Worm (Caenorhabditis elegans): ENCODE measurements around the gene ZK1098.9.

DNA sequence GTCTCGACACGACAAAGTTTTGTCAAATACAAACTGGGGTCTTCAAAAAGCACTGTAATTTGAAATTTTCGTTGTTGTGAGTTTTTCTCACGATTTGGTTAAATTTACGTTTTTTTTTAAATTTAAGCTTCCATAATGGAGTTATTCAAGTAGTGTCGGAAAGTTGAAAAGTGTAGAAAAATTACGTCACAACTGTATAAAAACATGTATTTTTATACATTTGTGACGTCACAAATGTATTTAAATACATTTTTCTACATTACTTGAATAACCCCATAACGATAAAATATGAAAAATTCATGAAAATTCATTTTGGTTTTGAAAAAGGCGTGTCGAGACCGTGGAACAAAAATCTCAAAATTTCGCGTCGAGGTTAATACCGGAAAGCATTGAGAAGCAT lies 46.8 kb upstream of the ZK1098.9 start:
- TF ChIP-seq ama-1 (optimal IDR thresholded peaks at IDR 0.05) = no peak
- TF ChIP-seq tbx-11 (GFP tag; IDR thresholded peaks at IDR 0.05) = no peak
- no peak for TF ChIP-seq hmbx-1 (tag; optimal IDR thresholded peaks at IDR 0.05)
- no peak for TF ChIP-seq sea-1 (GFP tag; conservative IDR thresholded peaks at IDR 0.05)
- no peak for TF ChIP-seq tbx-37 (GFP tag; conservative IDR thresholded peaks at IDR 0.05)
- no peak for TF ChIP-seq ceh-36 (tag; optimal IDR thresholded peaks at IDR 0.05)
- no peak for TF ChIP-seq hnd-1 (tag; optimal IDR thresholded peaks at IDR 0.05)
- TF ChIP-seq ceh-13 (GFP tag; optimal IDR thresholded peaks at IDR 0.05) = no peak

Measured in whole organism, early embryonic.